Worm (Caenorhabditis elegans) whole organism, L2 larva: ENCODE data around the gene F46B6.9.

ENCODE experiments used
- mab-5 ChIP-seq: fragments of 150-350 bp; optimal IDR thresholded peaks from 2 replicates; lab custom pipeline; 2014; ENCODE audit warnings: missing biosample characterization, missing genetic modification characterization
- nhr-10 ChIP-seq: sonication (generic microtip); optimal IDR thresholded peaks from 2 replicates; lab custom pipeline; 2017; ENCODE audit warnings: missing biosample characterization, missing genetic modification characterization

ce11 chrV:9782969-9783368 lies 13.7 kb upstream of the F46B6.9 start, which contains the start of gene F46B6.5:
- TF ChIP-seq nhr-10 (tag; lab: Kevin White, UChicago) (no peak), mab-5 (tag; lab: Kevin White, UChicago) (no peak)
